Worm (Caenorhabditis elegans) whole organism, L2 larva: ENCODE results near the gene ras-1.

Source experiments
- C34F6.9 ChIP-seq: fragments of 150-350 bp; optimal IDR thresholded peaks from 2 replicates; lab custom pipeline; 2014; ENCODE audit warnings: missing biosample characterization, missing genetic modification characterization
- F13H6.1 ChIP-seq: sonication (generic microtip); optimal IDR thresholded peaks from 2 replicates; lab custom pipeline; 2016; ENCODE audit warnings: missing genetic modification characterization, missing compliant biosample characterization
- R02D3.7 ChIP-seq: fragments of 150-350 bp; optimal IDR thresholded peaks from 2 replicates; lab custom pipeline; 2014; ENCODE audit warnings: missing biosample characterization, missing genetic modification characterization
- Y55F3AM.14 ChIP-seq: fragments of 200-800 bp; sonication (Bioruptor generic); optimal IDR thresholded peaks from 2 replicates; lab custom pipeline; 2018; ENCODE audit warnings: mild to moderate bottlenecking, missing genetic modification characterization, missing compliant biosample characterization
- ZK546.5 ChIP-seq: sonication (generic microtip); optimal IDR thresholded peaks from 2 replicates; lab custom pipeline; 2017; ENCODE audit warnings: missing biosample characterization, missing genetic modification characterization
- alr-1 ChIP-seq: fragments of 150-350 bp; optimal IDR thresholded peaks from 2 replicates; lab custom pipeline; 2014; ENCODE audit warnings: missing biosample characterization, missing genetic modification characterization
- aly-2 ChIP-seq: fragments of 150-350 bp; optimal IDR thresholded peaks from 2 replicates; lab custom pipeline; 2014; ENCODE audit warnings: missing biosample characterization, missing genetic modification characterization
- ama-1 ChIP-seq: fragments of 150-350 bp; optimal IDR thresholded peaks from 2 replicates; lab custom pipeline; 2018; ENCODE audit warnings: inconsistent platforms
- blmp-1 ChIP-seq: sonication (generic microtip); optimal IDR thresholded peaks from 2 replicates; lab custom pipeline; 2017; ENCODE audit warnings: missing genetic modification characterization, mild to moderate bottlenecking, missing compliant biosample characterization, antibody characterized with exemption, moderate library complexity; ENCODE audit not compliant: insufficient read depth
- ceh-16 ChIP-seq: fragments of 150-350 bp; optimal IDR thresholded peaks from 2 replicates; lab custom pipeline; 2014; ENCODE audit warnings: missing biosample characterization, missing genetic modification characterization
- ceh-82 ChIP-seq: fragments of 150-350 bp; optimal IDR thresholded peaks from 2 replicates; lab custom pipeline; 2014; ENCODE audit warnings: missing biosample characterization, missing genetic modification characterization
- crh-2 ChIP-seq: sonication (generic microtip); optimal IDR thresholded peaks from 2 replicates; lab custom pipeline; 2017; ENCODE audit warnings: missing biosample characterization, missing genetic modification characterization
- dmd-4 ChIP-seq: sonication (generic microtip); optimal IDR thresholded peaks from 2 replicates; lab custom pipeline; 2017; ENCODE audit warnings: missing biosample characterization, missing genetic modification characterization
- egl-27 ChIP-seq: sonication (generic microtip); optimal IDR thresholded peaks from 3 replicates; lab custom pipeline; 2017; ENCODE audit warnings: missing biosample characterization, missing genetic modification reagents, missing genetic modification characterization
- elt-1 ChIP-seq: fragments of 150-350 bp; optimal IDR thresholded peaks from 2 replicates; lab custom pipeline; 2014; ENCODE audit warnings: missing biosample characterization, missing genetic modification characterization
- elt-3 ChIP-seq: sonication (generic microtip); optimal IDR thresholded peaks from 2 replicates; lab custom pipeline; 2017; ENCODE audit warnings: missing biosample characterization, missing genetic modification characterization
- fos-1 ChIP-seq: fragments of 150-350 bp; optimal IDR thresholded peaks from 2 replicates; lab custom pipeline; 2014; ENCODE audit warnings: missing biosample characterization, missing genetic modification characterization
- gmeb-1 ChIP-seq: fragments of 150-350 bp; optimal IDR thresholded peaks from 2 replicates; lab custom pipeline; 2014; ENCODE audit warnings: missing biosample characterization, missing genetic modification characterization
- lin-13 ChIP-seq: fragments of 150-350 bp; optimal IDR thresholded peaks from 2 replicates; lab custom pipeline; 2014; ENCODE audit warnings: missing biosample characterization, missing genetic modification reagents, missing genetic modification characterization
- lin-39 ChIP-seq: fragments of 150-350 bp; optimal IDR thresholded peaks from 2 replicates; lab custom pipeline; 2014; ENCODE audit warnings: missing biosample characterization, missing genetic modification reagents, missing genetic modification characterization
- lsy-2 ChIP-seq, 2 experiments: fragments of 150-350 bp in 1 of 2; sonication (generic microtip) in 1 of 2; optimal IDR thresholded peaks; 2 replicates each; lab custom pipeline; 2014 to 2017; ENCODE audit warnings: missing biosample characterization in 2 of 2, missing genetic modification characterization in 2 of 2
- mab-5 ChIP-seq: fragments of 150-350 bp; optimal IDR thresholded peaks from 2 replicates; lab custom pipeline; 2014; ENCODE audit warnings: missing biosample characterization, missing genetic modification characterization
- mbf-1 ChIP-seq: sonication (generic microtip); optimal IDR thresholded peaks from 2 replicates; lab custom pipeline; 2017; ENCODE audit warnings: missing biosample characterization, missing genetic modification characterization
- nhr-10 ChIP-seq: sonication (generic microtip); optimal IDR thresholded peaks from 2 replicates; lab custom pipeline; 2017; ENCODE audit warnings: missing biosample characterization, missing genetic modification characterization
- nhr-12 ChIP-seq: fragments of 150-350 bp; optimal IDR thresholded peaks from 2 replicates; lab custom pipeline; 2014; ENCODE audit warnings: missing biosample characterization, missing genetic modification characterization
- nhr-129 ChIP-seq: fragments of 150-350 bp; optimal IDR thresholded peaks from 2 replicates; lab custom pipeline; 2014; ENCODE audit warnings: missing biosample characterization, missing genetic modification characterization
- nhr-21 ChIP-seq: fragments of 150-350 bp; optimal IDR thresholded peaks from 2 replicates; lab custom pipeline; 2014; ENCODE audit warnings: missing biosample characterization, missing genetic modification characterization
- nhr-23 ChIP-seq: fragments of 150-350 bp; optimal IDR thresholded peaks from 2 replicates; lab custom pipeline; 2014; ENCODE audit warnings: missing biosample characterization, missing genetic modification reagents, missing genetic modification characterization
- nhr-237 ChIP-seq: fragments of 150-350 bp; optimal IDR thresholded peaks from 2 replicates; lab custom pipeline; 2014; ENCODE audit warnings: missing biosample characterization, missing genetic modification characterization
- nhr-25 ChIP-seq: fragments of 150-350 bp; sonication (generic microtip); optimal IDR thresholded peaks from 3 replicates; lab custom pipeline; 2014; ENCODE audit warnings: missing biosample characterization, missing genetic modification characterization
- nhr-6 ChIP-seq: fragments of 150-350 bp; optimal IDR thresholded peaks from 2 replicates; lab custom pipeline; 2014; ENCODE audit warnings: missing biosample characterization, missing genetic modification characterization
- nhr-77 ChIP-seq: fragments of 150-350 bp; optimal IDR thresholded peaks from 2 replicates; lab custom pipeline; 2014; ENCODE audit warnings: missing biosample characterization, missing genetic modification characterization
- sem-4 ChIP-seq: fragments of 150-350 bp; optimal IDR thresholded peaks from 2 replicates; lab custom pipeline; 2014; ENCODE audit warnings: missing biosample characterization, missing genetic modification reagents, missing genetic modification characterization
- skn-1 ChIP-seq: sonication (generic microtip); optimal IDR thresholded peaks from 2 replicates; lab custom pipeline; 2017; ENCODE audit warnings: missing biosample characterization, missing genetic modification characterization
- sma-3 ChIP-seq: sonication (generic microtip); optimal IDR thresholded peaks from 2 replicates; lab custom pipeline; 2016; ENCODE audit warnings: missing genetic modification reagents, missing genetic modification characterization, missing compliant biosample characterization
- unc-39 ChIP-seq: fragments of 150-350 bp; optimal IDR thresholded peaks from 2 replicates; lab custom pipeline; 2014; ENCODE audit warnings: missing biosample characterization, missing genetic modification characterization
- unc-55 ChIP-seq: fragments of 150-350 bp; sonication (generic microtip); optimal IDR thresholded peaks from 3 replicates; lab custom pipeline; 2014; ENCODE audit warnings: missing biosample characterization, missing genetic modification reagents, missing genetic modification characterization
- zag-1 ChIP-seq: fragments of 150-350 bp; optimal IDR thresholded peaks from 2 replicates; lab custom pipeline; 2014; ENCODE audit warnings: missing biosample characterization, missing genetic modification characterization
- ztf-1 ChIP-seq: fragments of 200-800 bp; sonication (Bioruptor generic); conservative IDR thresholded peaks from 2 replicates; pipeline ENCODE4 v1.3.6; 2022; ENCODE audit warnings: missing genetic modification characterization, missing compliant biosample characterization
- ztf-4 ChIP-seq: fragments of 150-350 bp; optimal IDR thresholded peaks from 2 replicates; lab custom pipeline; 2014; ENCODE audit warnings: missing biosample characterization, missing genetic modification characterization

The ras-1 gene

DNA sequence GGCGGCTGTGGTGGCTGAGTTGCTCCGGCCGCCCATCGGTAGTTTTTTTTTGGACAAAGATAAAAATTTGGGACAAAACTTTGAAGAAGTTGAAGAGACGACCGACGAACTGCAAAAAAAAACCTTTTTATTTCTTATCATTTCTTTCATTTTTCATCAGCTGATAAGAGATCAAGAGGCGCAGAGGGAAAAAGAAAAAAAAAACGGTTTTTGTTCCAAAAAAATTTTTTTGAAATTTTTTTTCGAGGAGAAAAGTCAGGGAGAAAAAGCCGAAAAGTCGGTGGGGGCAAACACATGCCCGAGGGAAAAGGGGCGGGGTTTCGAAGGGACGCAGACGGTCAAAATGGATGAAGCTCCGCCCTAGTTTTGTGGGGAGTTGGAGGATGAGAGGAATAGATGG, at the start of gene ras-1:
TSS of gene ras-1 (minus strand) at position 129 of the 400 bp plus-strand sequence.
- no peak for TF ChIP-seq ama-1 (lab: Kevin White, UChicago)
- TF ChIP-seq mab-5 (tag; lab: Kevin White, UChicago), result no peak
- TF ChIP-seq nhr-237 (tag; lab: Kevin White, UChicago), result no peak
- TF ChIP-seq crh-2, result no peak
- TF ChIP-seq unc-39 (tag; lab: Kevin White, UChicago), result no peak
- TF ChIP-seq ztf-1 (GFP tag; lab: Robert Waterston, UW), result no peak
- TF ChIP-seq skn-1, result no peak
- no peak for TF ChIP-seq nhr-21 (tag; lab: Kevin White, UChicago)
- TF ChIP-seq zag-1 (tag; lab: Kevin White, UChicago), result no peak
- TF ChIP-seq sma-3 (GFP tag; lab: Kevin White, UChicago), result no peak
- TF ChIP-seq nhr-12, result no peak
- TF ChIP-seq, all 48 proteins: peak for 0

DNA sequence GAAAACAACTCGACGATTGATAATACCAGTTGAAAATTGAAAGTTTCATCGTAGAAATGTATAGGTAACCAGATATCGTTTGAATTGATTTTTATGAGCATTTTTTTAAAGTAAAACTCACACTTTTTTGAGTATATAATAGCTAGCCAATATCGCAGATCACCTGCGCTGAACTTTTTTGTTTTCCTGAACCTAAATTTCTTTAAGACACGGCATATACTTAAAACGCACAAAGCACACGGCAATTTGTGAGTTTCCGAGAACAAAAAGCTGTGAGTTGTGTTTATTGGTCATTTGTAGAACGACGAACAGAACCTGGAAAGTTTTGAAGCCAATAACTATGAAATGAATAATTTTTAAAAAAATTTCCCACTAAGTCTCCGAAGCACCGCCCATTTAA, 49.7 kb upstream of the ras-1 start, which contains the start of gene sre-29:
TSS of gene sre-29 (minus strand) at position 101 of the 400 bp plus-strand sequence.
- TF ChIP-seq nhr-77 (tag; lab: Kevin White, UChicago) (no peak), dmd-4 (tag; lab: Kevin White, UChicago) (no peak), fos-1 (tag; lab: Kevin White, UChicago) (no peak), nhr-21 (tag; lab: Kevin White, UChicago) (no peak), nhr-12 (no peak), lin-13 (GFP tag; lab: Kevin White, UChicago) (no peak), F13H6.1 (no peak), R02D3.7 (tag; lab: Kevin White, UChicago) (no peak), blmp-1 (tag; lab: Kevin White, UChicago) (no peak)

DNA sequence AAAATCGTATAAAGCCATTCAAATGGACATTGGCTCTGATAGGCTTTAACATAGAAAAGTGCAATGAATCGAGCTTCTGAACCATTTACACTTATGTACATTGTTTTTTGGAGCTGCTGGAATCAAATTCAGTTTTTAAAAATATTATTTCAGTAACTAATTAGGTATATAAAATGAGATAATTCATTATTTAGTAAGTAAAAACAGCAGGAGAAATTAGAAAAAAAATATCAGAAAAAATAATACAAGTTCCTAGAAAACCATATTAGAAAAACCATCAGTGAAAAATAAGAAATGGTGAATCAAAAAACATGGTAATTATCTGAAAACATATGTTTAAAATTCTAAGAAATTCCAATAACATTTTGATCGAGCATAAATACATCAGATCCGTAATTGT, 45.6 kb upstream of the ras-1 start, which contains the start of gene F57G9.7:
TSS of gene F57G9.7 (minus strand) at position 101 of the 400 bp plus-strand sequence.
- TF ChIP-seq ztf-4, result no peak
- TF ChIP-seq skn-1, result no peak
- TF ChIP-seq gmeb-1, result no peak
- TF ChIP-seq nhr-23, result no peak
- TF ChIP-seq ceh-16, result no peak

DNA sequence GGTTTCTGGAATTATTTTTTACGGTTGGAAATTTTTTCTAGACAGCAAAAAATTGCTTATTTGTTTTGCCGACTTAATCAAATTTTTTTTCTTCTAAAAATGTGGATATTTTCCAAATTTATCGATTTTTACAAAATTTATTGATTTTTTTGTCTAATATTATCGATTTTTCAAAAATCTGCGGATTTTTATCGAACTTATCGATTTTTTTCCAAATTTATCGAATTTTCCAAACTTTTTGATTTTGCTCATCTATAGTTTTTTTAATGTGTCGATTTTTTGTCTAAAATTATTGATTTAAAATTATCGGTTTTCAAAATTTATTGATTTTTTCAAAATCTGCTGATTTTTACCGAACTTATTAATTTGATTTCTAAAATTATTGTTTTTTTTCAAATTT, 42.1 kb upstream of the ras-1 start:
- TF ChIP-seq lsy-2 (tag; optimal IDR thresholded peaks at IDR 0.05; lab: Kevin White, UChicago) (no peak), fos-1 (tag; lab: Kevin White, UChicago) (no peak), nhr-12 (no peak), ZK546.5 (no peak), lin-39 (tag; lab: Kevin White, UChicago) (no peak), nhr-10 (tag; lab: Kevin White, UChicago) (no peak), nhr-6 (tag; lab: Kevin White, UChicago) (no peak), nhr-23 (no peak), ceh-16 (no peak), unc-39 (tag; lab: Kevin White, UChicago) (no peak), ztf-1 (GFP tag; lab: Robert Waterston, UW) (no peak), aly-2 (tag; lab: Kevin White, UChicago) (no peak), egl-27 (tag; lab: Kevin White, UChicago) (no peak), skn-1 (no peak), nhr-129 (no peak), alr-1 (tag; lab: Kevin White, UChicago) (no peak), C34F6.9 (tag; lab: Kevin White, UChicago) (no peak)

DNA sequence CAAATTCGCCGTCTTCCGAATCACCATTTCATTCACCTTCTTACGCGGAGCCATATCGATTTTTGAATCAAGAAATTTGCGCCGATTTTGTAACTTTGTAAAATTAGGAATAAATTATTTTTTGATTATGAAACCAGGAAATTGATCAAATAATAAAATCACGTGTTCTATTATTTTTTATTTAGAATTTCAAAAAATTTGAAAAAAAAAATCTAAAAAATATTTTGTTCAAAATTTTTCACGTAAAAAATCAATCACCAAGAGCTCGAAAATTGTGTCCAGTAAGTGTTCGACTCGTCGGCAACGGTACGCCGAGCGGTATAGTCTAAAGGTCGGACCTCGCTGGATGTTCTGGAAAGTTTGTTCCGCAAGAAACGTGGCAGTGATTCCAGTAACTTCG, 41.6 kb upstream of the ras-1 start, which contains the start of gene Y57A10B.7:
TSS of gene Y57A10B.7 (minus strand) at position 101 of the 400 bp plus-strand sequence.
- TF ChIP-seq zag-1 (tag; lab: Kevin White, UChicago) (no peak), unc-55 (GFP tag; lab: Kevin White, UChicago) (no peak), aly-2 (tag; lab: Kevin White, UChicago) (no peak), mab-5 (tag; lab: Kevin White, UChicago) (no peak), elt-3 (tag; lab: Kevin White, UChicago) (no peak), lsy-2 (tag; optimal IDR thresholded peaks at IDR 0.05; lab: Kevin White, UChicago) (no peak), crh-2 (no peak), nhr-23 (no peak), ceh-16 (no peak), ZK546.5 (no peak)

DNA sequence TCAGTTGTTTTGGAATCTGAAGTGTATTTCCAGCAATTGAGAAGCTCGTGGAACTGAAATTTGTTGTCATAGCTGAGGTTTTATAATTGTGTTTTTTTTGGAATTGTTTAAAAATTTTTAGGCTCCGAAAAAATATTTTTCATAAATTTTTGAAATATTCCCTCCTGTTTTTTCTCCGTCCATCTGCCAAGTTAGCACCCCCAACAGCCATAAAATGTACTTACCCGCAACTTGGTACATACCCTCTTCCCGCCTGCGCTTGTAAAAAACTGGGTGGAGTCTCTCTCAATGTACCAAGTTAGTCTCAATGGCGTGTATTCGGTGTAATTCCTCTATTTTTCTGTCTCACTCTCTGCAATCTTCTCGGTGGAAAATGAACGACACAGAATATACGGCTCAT, 37.7 kb upstream of the ras-1 start, which contains the start of gene Y57A10B.6:
TSS of gene Y57A10B.6 (plus strand) at position 301 of the 400 bp plus-strand sequence.
- TF ChIP-seq sem-4 (no peak), nhr-23 (no peak), ceh-82 (tag; lab: Kevin White, UChicago) (no peak), crh-2 (no peak), nhr-10 (tag; lab: Kevin White, UChicago) (no peak), elt-1 (tag; lab: Kevin White, UChicago) (no peak), sma-3 (GFP tag; lab: Kevin White, UChicago) (no peak), F13H6.1 (no peak), fos-1 (tag; lab: Kevin White, UChicago) (no peak), mbf-1 (no peak), nhr-25 (tag; lab: Kevin White, UChicago) (no peak), Y55F3AM.14 (GFP tag; lab: Kevin White, UChicago) (no peak), nhr-12 (no peak), lsy-2 (tag; optimal IDR thresholded peaks at IDR 0.05; lab: Kevin White, UChicago) (no peak), ama-1 (lab: Kevin White, UChicago) (no peak), skn-1 (no peak), nhr-21 (tag; lab: Kevin White, UChicago) (no peak)
- TF ChIP-seq, all 48 proteins: peak for 0
